Fruit fly (Drosophila melanogaster) whole organism, pupa: ENCODE results near the gene arg.

ENCODE experiments used
- CG10348 ChIP-seq: fragments of 200-800 bp; sonication (Bioruptor generic); IDR thresholded peaks from 2 replicates; pipeline ENCODE4 v1.3.6; 2022; ENCODE audit warnings: missing biosample characterization, missing genetic modification characterization
- CG12605 ChIP-seq: fragments of 200-800 bp; sonication (Bioruptor generic); IDR thresholded peaks from 2 replicates; pipeline ENCODE4 v1.3.6; 2022; ENCODE audit warnings: missing biosample characterization, missing genetic modification characterization
- CG13204 ChIP-seq: fragments of 200-800 bp; sonication (Bioruptor generic); optimal IDR thresholded peaks from 2 replicates; lab custom pipeline; 2018; ENCODE audit warnings: missing biosample characterization, mild to moderate bottlenecking, missing genetic modification characterization, moderate library complexity
- CG14655 ChIP-seq: fragments of 200-800 bp; sonication (Bioruptor generic); optimal IDR thresholded peaks from 3 replicates; lab custom pipeline; 2017; ENCODE audit warnings: mild to moderate bottlenecking, missing biosample characterization, missing genetic modification reagents, missing genetic modification characterization
- CG15710 ChIP-seq: fragments of 200-800 bp; sonication (Bioruptor generic); optimal IDR thresholded peaks from 2 replicates; lab custom pipeline; 2018; ENCODE audit warnings: missing biosample characterization, mild to moderate bottlenecking, missing genetic modification characterization, moderate library complexity
- CG4496 ChIP-seq: fragments of 200-800 bp; sonication (Bioruptor generic); IDR thresholded peaks from 3 replicates; pipeline ENCODE4 v1.3.6; 2022; ENCODE audit warnings: missing biosample characterization, missing genetic modification characterization
- CG8301 ChIP-seq: fragments of 200-800 bp; sonication (Bioruptor generic); optimal IDR thresholded peaks from 2 replicates; lab custom pipeline; 2018; ENCODE audit warnings: missing biosample characterization, mild to moderate bottlenecking, missing genetic modification characterization
- CG9948 ChIP-seq: fragments of 200-800 bp; sonication (Bioruptor generic); optimal IDR thresholded peaks from 2 replicates; lab custom pipeline; 2018; ENCODE audit warnings: missing biosample characterization, mild to moderate bottlenecking, missing genetic modification characterization, moderate library complexity
- EcR ChIP-seq: fragments of 200-800 bp; sonication (Bioruptor generic); optimal IDR thresholded peaks from 3 replicates; lab custom pipeline; 2019; ENCODE audit warnings: missing biosample characterization, missing genetic modification characterization, mild to moderate bottlenecking, moderate library complexity, missing genetic modification reagents
- Pif1A ChIP-seq: fragments of 200-800 bp; sonication (Bioruptor generic); optimal IDR thresholded peaks from 3 replicates; lab custom pipeline; 2016; ENCODE audit warnings: missing biosample characterization, missing genetic modification characterization
- Snoo ChIP-seq: fragments of 200-800 bp; sonication (Bioruptor generic); optimal IDR thresholded peaks from 3 replicates; lab custom pipeline; 2017; ENCODE audit warnings: missing biosample characterization, mild to moderate bottlenecking, missing genetic modification characterization, inconsistent platforms
- gl ChIP-seq: fragments of 200-800 bp; sonication (Bioruptor generic); optimal IDR thresholded peaks from 2 replicates; lab custom pipeline; 2018; ENCODE audit warnings: missing biosample characterization, mild to moderate bottlenecking, missing genetic modification characterization
- rn ChIP-seq: fragments of 200-800 bp; sonication (Bioruptor generic); IDR thresholded peaks from 2 replicates; pipeline ENCODE4 v1.3.6; 2022; ENCODE audit warnings: missing biosample characterization, missing genetic modification characterization

DNA sequence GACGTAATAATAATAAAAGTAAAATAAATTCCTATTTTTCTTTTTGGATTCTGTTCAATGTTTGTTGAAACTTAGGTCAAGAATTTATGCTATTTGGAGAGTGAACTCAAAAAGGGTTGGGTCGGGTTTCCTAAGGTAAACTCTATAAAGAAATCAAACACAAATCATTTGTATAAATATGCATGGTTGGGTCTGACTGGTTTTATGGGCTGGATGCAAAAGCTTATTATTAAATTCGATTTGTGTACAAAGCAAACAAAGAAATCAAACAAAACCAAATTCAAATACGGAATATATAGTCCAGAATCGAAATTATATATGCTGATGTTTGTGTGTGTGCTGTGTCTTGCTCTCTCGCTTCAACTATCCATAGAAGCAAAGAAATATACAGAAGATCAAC lies 6.4 kb downstream of the arg start:
- TF ChIP-seq Pif1A (GFP tag; lab: Kevin White, UChicago) = no peak
- no peak for TF ChIP-seq CG13204 (GFP tag; lab: Kevin White, UChicago)
- TF ChIP-seq CG4496 = no peak
- no peak for TF ChIP-seq CG9948
- no peak for TF ChIP-seq CG14655 (GFP tag; lab: Kevin White, UChicago)
- TF ChIP-seq rn (GFP tag; lab: Robert Waterston, UW) = no peak
- no peak for TF ChIP-seq CG12605 (GFP tag; lab: Robert Waterston, UW)
- no peak for TF ChIP-seq CG10348
- TF ChIP-seq CG8301 = no peak
- no peak for TF ChIP-seq Snoo (tag; lab: Kevin White, UChicago)
- TF ChIP-seq EcR = no peak
- TF ChIP-seq gl (tag; lab: Kevin White, UChicago) = no peak
- no peak for TF ChIP-seq CG15710 (tag; lab: Kevin White, UChicago)
